Worm (Caenorhabditis elegans): ENCODE results near the gene C05E4.12.

- no peak for TF ChIP-seq ama-1 (optimal IDR thresholded peaks at IDR 0.05)
- TF ChIP-seq flt-1 (GFP tag; IDR thresholded peaks at IDR 0.05) = no peak
- TF ChIP-seq ets-7 (tag; optimal IDR thresholded peaks at IDR 0.05) = no peak
- TF ChIP-seq scrt-1 (GFP tag; IDR thresholded peaks at IDR 0.05) = no peak
- TF ChIP-seq hmbx-1 (tag; optimal IDR thresholded peaks at IDR 0.05) = no peak
- TF ChIP-seq hnd-1 (tag; optimal IDR thresholded peaks at IDR 0.05) = no peak
- no peak for TF ChIP-seq B0310.2 (tag; optimal IDR thresholded peaks at IDR 0.05)
These were observed 34.1 kb downstream of the C05E4.12 start, which contains the start of the genes icl-1 and srh-2 for ce11 chrV:727484-728351.

All from whole organism, early embryonic.